Fruit fly (Drosophila melanogaster): ENCODE results near the gene CG8461.

Gene CG8461

dm6 chr3R:14558383-14558883, 45.0 kb upstream of the CG8461 start (continued):
- TF ChIP-seq CG8924 (tag; optimal IDR thresholded peaks at IDR 0.05) = peak; percentile 94
- TF ChIP-seq cwo (GFP tag; optimal IDR thresholded peaks at IDR 0.05) = peak; percentile 2
- TF ChIP-seq Hmx (GFP tag; optimal IDR thresholded peaks at IDR 0.05) = peak; percentile 80
- no peak for TF ChIP-seq toy (GFP tag; IDR thresholded peaks at IDR 0.05)
- TF ChIP-seq CG8388 (GFP tag; optimal IDR thresholded peaks at IDR 0.05) = peak; percentile 91
- TF ChIP-seq mld (GFP tag; IDR thresholded peaks at IDR 0.05; ENCODE audit: partially characterized antibody) = no peak
- TF ChIP-seq tup (GFP tag; optimal IDR thresholded peaks at IDR 0.05) = peak; percentile 77
- peak; percentile 43 for TF ChIP-seq bigmax (GFP tag; optimal IDR thresholded peaks at IDR 0.05)
- TF ChIP-seq Ssrp (tag; optimal IDR thresholded peaks at IDR 0.05) = peak; percentile 91
- peak; percentile 88 for TF ChIP-seq caup (GFP tag; optimal IDR thresholded peaks at IDR 0.05; ENCODE audit: severe bottlenecking)
- no peak for TF ChIP-seq fru (optimal IDR thresholded peaks at IDR 0.05)
- TF ChIP-seq tio (GFP tag; optimal IDR thresholded peaks at IDR 0.05) = peak; percentile 90
- peak; percentile 57 for TF ChIP-seq Sry-δ (GFP tag; optimal IDR thresholded peaks at IDR 0.05)
- no peak for TF ChIP-seq Dfd (GFP tag; optimal IDR thresholded peaks at IDR 0.05)
- no peak for TF ChIP-seq CG7745 (tag; optimal IDR thresholded peaks at IDR 0.05)
- TF ChIP-seq CG10654 (GFP tag; optimal IDR thresholded peaks at IDR 0.05) = peak; percentile 84
- TF ChIP-seq ham (GFP tag; IDR thresholded peaks at IDR 0.05) = peak; percentile 68
- no peak for TF ChIP-seq hb (GFP tag; IDR thresholded peaks at IDR 0.05; ENCODE audit: partially characterized antibody)
- peak; percentile 86 for TF ChIP-seq CG14050 (GFP tag; IDR thresholded peaks at IDR 0.05)
- peak; percentile 84 for TF ChIP-seq az2 (GFP tag; optimal IDR thresholded peaks at IDR 0.05)
- TF ChIP-seq CG4360 (GFP tag; IDR thresholded peaks at IDR 0.05) = peak; percentile 47
- TF ChIP-seq CG1647 (GFP tag; optimal IDR thresholded peaks at IDR 0.05) = peak; percentile 80
- peak; percentile 87 for TF ChIP-seq sug (tag; optimal IDR thresholded peaks at IDR 0.05)
- peak; percentile 84 for TF ChIP-seq Oaz (GFP tag; IDR thresholded peaks at IDR 0.05)
- TF ChIP-seq Spps (tag; optimal IDR thresholded peaks at IDR 0.05) = no peak
- TF ChIP-seq CG1024 (GFP tag; IDR thresholded peaks at IDR 0.05) = peak; percentile 46; the same call in 1 of the 2 replicates
- TF ChIP-seq CG16813 (GFP tag; IDR thresholded peaks at IDR 0.05; ENCODE audit: partially characterized antibody) = 0 out of 3 replicates have a peak, but pooled peaks have one; percentile 19
- TF ChIP-seq scrt (GFP tag; optimal IDR thresholded peaks at IDR 0.05) = peak; percentile 92
- TF ChIP-seq eyg (GFP tag; optimal IDR thresholded peaks at IDR 0.05) = peak; percentile 84
- peak; percentile 92 for TF ChIP-seq CG9437 (GFP tag; optimal IDR thresholded peaks at IDR 0.05)
- peak; percentile 74 for TF ChIP-seq CG11560 (tag; IDR thresholded peaks at IDR 0.05)
- TF ChIP-seq CG7963 (GFP tag; IDR thresholded peaks at IDR 0.05; ENCODE audit: partially characterized antibody) = no peak
- no peak for TF ChIP-seq GATAe (GFP tag; conservative IDR thresholded peaks at IDR 0.05)
- TF ChIP-seq CG10209 (GFP tag; optimal IDR thresholded peaks at IDR 0.05) = peak; percentile 92
- peak; percentile 83 for TF ChIP-seq rib (GFP tag; IDR thresholded peaks at IDR 0.05)
- TF ChIP-seq pnt (GFP tag; optimal IDR thresholded peaks at IDR 0.05) = peak; percentile 84
- TF ChIP-seq CG3407 (GFP tag; optimal IDR thresholded peaks at IDR 0.05) = peak; percentile 83
- TF ChIP-seq CG4328 (GFP tag; optimal IDR thresholded peaks at IDR 0.05) = peak; percentile 90
- TF ChIP-seq wdn (GFP tag; IDR thresholded peaks at IDR 0.05) = peak; percentile 80
- peak; percentile 90 for TF ChIP-seq ken (GFP tag; IDR thresholded peaks at IDR 0.05)
- TF ChIP-seq CG34224 (GFP tag; IDR thresholded peaks at IDR 0.05; ENCODE audit: partially characterized antibody) = no peak
- 0 out of 2 replicates have a peak, but pooled peaks have one; percentile 34 for TF ChIP-seq sim (GFP tag; IDR thresholded peaks at IDR 0.05)
- TF ChIP-seq CG4404 (GFP tag; IDR thresholded peaks at IDR 0.05) = peak; percentile 70
- peak; percentile 82 for TF ChIP-seq ranshi (GFP tag; IDR thresholded peaks at IDR 0.05)
- peak; percentile 95 for TF ChIP-seq CG15269 (tag; optimal IDR thresholded peaks at IDR 0.05)
- peak; percentile 74 for TF ChIP-seq ssp (GFP tag; IDR thresholded peaks at IDR 0.05)
